Worm (Caenorhabditis elegans) whole organism, L4 larva: ENCODE data around the gene mtx-2.

Experiments
- F37D6.2 ChIP-seq: sonication (generic microtip); optimal IDR thresholded peaks from 2 replicates; lab custom pipeline; 2016; ENCODE audit warnings: mild to moderate bottlenecking, missing genetic modification characterization, missing compliant biosample characterization
- F49E8.2 ChIP-seq: sonication (generic microtip); optimal IDR thresholded peaks from 2 replicates; lab custom pipeline; 2016; ENCODE audit warnings: missing compliant biosample characterization, mild to moderate bottlenecking, missing genetic modification characterization, borderline replicate concordance
- T26A8.4 ChIP-seq: fragments of 200-800 bp; sonication (Bioruptor generic); IDR thresholded peaks from 2 replicates; pipeline ENCODE4 v1.3.6; 2022; ENCODE audit warnings: missing genetic modification characterization, missing compliant biosample characterization
- Y48G9A.11 ChIP-seq: fragments of 200-800 bp; sonication (Bioruptor generic); IDR thresholded peaks from 2 replicates; pipeline ENCODE4 v1.3.6; 2022; ENCODE audit warnings: missing genetic modification reagents, missing genetic modification characterization, missing compliant biosample characterization
- Y5F2A.4 ChIP-seq: fragments of 200-800 bp; sonication (Bioruptor generic); optimal IDR thresholded peaks from 2 replicates; lab custom pipeline; 2018; ENCODE audit warnings: mild to moderate bottlenecking, missing genetic modification characterization, missing compliant biosample characterization
- Y75B8A.6 ChIP-seq: fragments of 200-800 bp; sonication (Bioruptor generic); IDR thresholded peaks from 2 replicates; pipeline ENCODE4 v1.3.6; 2022; ENCODE audit warnings: missing genetic modification reagents, missing genetic modification characterization, missing compliant biosample characterization
- ZK546.5 ChIP-seq, 2 experiments: sonication (generic microtip); optimal IDR thresholded peaks; 2 replicates each; lab custom pipeline; 2017; ENCODE audit warnings: missing biosample characterization in 2 of 2, missing genetic modification characterization in 2 of 2
- aha-1 ChIP-seq: fragments of 150-350 bp; peaks from one replicate; lab custom pipeline; 2014; ENCODE audit warnings: missing biosample characterization, missing genetic modification characterization
- ama-1 ChIP-seq: fragments of 150-350 bp; optimal IDR thresholded peaks from 2 replicates; lab custom pipeline; 2014; ENCODE audit warnings: inconsistent platforms, mixed read lengths
- arid-1 ChIP-seq: fragments of 200-800 bp; sonication (Bioruptor generic); conservative IDR thresholded peaks from 2 replicates; pipeline ENCODE4 v1.3.6; 2022; ENCODE audit warnings: missing genetic modification reagents, missing genetic modification characterization, missing compliant biosample characterization
- ceh-28 ChIP-seq: fragments of 150-350 bp; optimal IDR thresholded peaks from 2 replicates; lab custom pipeline; 2014; ENCODE audit warnings: missing biosample characterization, missing genetic modification reagents, missing genetic modification characterization
- ceh-32 ChIP-seq: sonication (generic microtip); optimal IDR thresholded peaks from 2 replicates; lab custom pipeline; 2016; ENCODE audit warnings: mild to moderate bottlenecking, missing genetic modification characterization, missing compliant biosample characterization; ENCODE audit not compliant: poor library complexity
- ceh-44 ChIP-seq: fragments of 200-800 bp; sonication (Bioruptor generic); IDR thresholded peaks from 2 replicates; pipeline ENCODE4 v1.3.6; 2022; ENCODE audit warnings: missing genetic modification reagents, missing genetic modification characterization, missing compliant biosample characterization
- ceh-82 ChIP-seq: sonication (generic microtip); optimal IDR thresholded peaks from 2 replicates; lab custom pipeline; 2017; ENCODE audit warnings: missing biosample characterization, missing genetic modification characterization
- ctbp-1 ChIP-seq: fragments of 200-800 bp; sonication (Bioruptor generic); IDR thresholded peaks from 2 replicates; pipeline ENCODE4 v1.3.6; 2022; ENCODE audit warnings: missing genetic modification reagents, missing genetic modification characterization, missing compliant biosample characterization
- daf-12 ChIP-seq: fragments of 150-350 bp; optimal IDR thresholded peaks from 2 replicates; lab custom pipeline; 2014; ENCODE audit warnings: missing biosample characterization, missing genetic modification reagents, missing genetic modification characterization
- daf-16 ChIP-seq, 3 experiments: sonication (generic microtip); optimal IDR thresholded peaks; 2 replicates each; lab custom pipeline; 2016 to 2017; ENCODE audit warnings: missing genetic modification characterization in 3 of 3, missing genetic modification reagents in 3 of 3, mild to moderate bottlenecking in 2 of 3, missing compliant biosample characterization in 2 of 3, missing biosample characterization in 1 of 3, moderate library complexity in 1 of 3
- daf-19 ChIP-seq: fragments of 200-800 bp; sonication (Bioruptor generic); conservative IDR thresholded peaks from 2 replicates; pipeline ENCODE4 v1.3.6; 2022; ENCODE audit warnings: missing genetic modification characterization, missing compliant biosample characterization
- daf-8 ChIP-seq: fragments of 200-800 bp; sonication (Bioruptor generic); IDR thresholded peaks from 2 replicates; pipeline ENCODE4 v1.3.6; 2022; ENCODE audit warnings: missing genetic modification characterization, missing compliant biosample characterization
- dmd-6 ChIP-seq: fragments of 200-800 bp; sonication (Bioruptor generic); IDR thresholded peaks from 2 replicates; pipeline ENCODE4 v1.3.6; 2022; ENCODE audit warnings: missing genetic modification reagents, missing genetic modification characterization, missing compliant biosample characterization
- dmd-9 ChIP-seq: fragments of 200-800 bp; sonication (Bioruptor generic); IDR thresholded peaks from 2 replicates; pipeline ENCODE4 v1.3.6; 2022; ENCODE audit warnings: missing genetic modification reagents, missing genetic modification characterization, missing compliant biosample characterization
- duxl-1 ChIP-seq: sonication (generic microtip); optimal IDR thresholded peaks from 2 replicates; lab custom pipeline; 2016; ENCODE audit warnings: mild to moderate bottlenecking, missing genetic modification characterization, moderate library complexity, missing compliant biosample characterization; ENCODE audit not compliant: poor library complexity
- egl-27 ChIP-seq: sonication (generic microtip); optimal IDR thresholded peaks from 3 replicates; lab custom pipeline; 2017; ENCODE audit warnings: missing biosample characterization, missing genetic modification reagents, missing genetic modification characterization
- egl-43 ChIP-seq: fragments of 200-800 bp; sonication (Bioruptor generic); IDR thresholded peaks from 2 replicates; pipeline ENCODE4 v1.3.6; 2022; ENCODE audit warnings: missing genetic modification reagents, missing genetic modification characterization, missing compliant biosample characterization
- fkh-10 ChIP-seq: fragments of 150-350 bp; optimal IDR thresholded peaks from 2 replicates; lab custom pipeline; 2014; ENCODE audit warnings: missing biosample characterization, missing genetic modification reagents, missing genetic modification characterization
- hlh-11 ChIP-seq: fragments of 200-800 bp; sonication (Bioruptor generic); optimal IDR thresholded peaks from 2 replicates; lab custom pipeline; 2018; ENCODE audit warnings: mild to moderate bottlenecking, missing genetic modification characterization, missing compliant biosample characterization
- hlh-30 ChIP-seq: sonication (generic microtip); optimal IDR thresholded peaks from 2 replicates; lab custom pipeline; 2017; ENCODE audit warnings: antibody characterized with exemption, mild to moderate bottlenecking, missing genetic modification characterization, missing compliant biosample characterization; ENCODE audit not compliant: insufficient read depth
- lim-7 ChIP-seq: fragments of 200-800 bp; sonication (Bioruptor generic); IDR thresholded peaks from 2 replicates; pipeline ENCODE4 v1.3.6; 2022; ENCODE audit warnings: missing genetic modification characterization, missing compliant biosample characterization
- lin-38 ChIP-seq: fragments of 200-800 bp; sonication (Bioruptor generic); IDR thresholded peaks from 2 replicates; pipeline ENCODE4 v1.3.6; 2022; ENCODE audit warnings: missing genetic modification reagents, missing genetic modification characterization, missing compliant biosample characterization
- lin-39 ChIP-seq: fragments of 150-350 bp; optimal IDR thresholded peaks from 2 replicates; lab custom pipeline; 2014; ENCODE audit warnings: missing biosample characterization, missing genetic modification reagents, missing genetic modification characterization
- lsy-2 ChIP-seq, 2 experiments: fragments of 150-350 bp in 1 of 2; sonication (generic microtip) in 1 of 2; optimal IDR thresholded peaks; 2 replicates each; lab custom pipeline; 2014 to 2017; ENCODE audit warnings: missing biosample characterization in 2 of 2, missing genetic modification characterization in 2 of 2
- madf-9 ChIP-seq: fragments of 200-800 bp; sonication (Bioruptor generic); conservative IDR thresholded peaks from 2 replicates; pipeline ENCODE4 v1.3.6; 2022; ENCODE audit warnings: missing genetic modification reagents, missing genetic modification characterization, missing compliant biosample characterization
- mdl-1 ChIP-seq, 2 experiments: fragments of 150-350 bp in 1 of 2; sonication (generic microtip) in 1 of 2; optimal IDR thresholded peaks; 2 replicates each; lab custom pipeline; 2014 to 2017; ENCODE audit warnings: missing biosample characterization in 2 of 2, missing genetic modification characterization in 2 of 2
- mep-1 ChIP-seq: fragments of 150-350 bp; sonication (generic microtip); optimal IDR thresholded peaks from 3 replicates; lab custom pipeline; 2014; ENCODE audit warnings: missing biosample characterization, missing genetic modification characterization
- mes-2 ChIP-seq: sonication (generic microtip); optimal IDR thresholded peaks from 2 replicates; lab custom pipeline; 2016; ENCODE audit warnings: missing genotype, mild to moderate bottlenecking, missing genetic modification characterization, missing compliant biosample characterization; ENCODE audit not compliant: poor library complexity, severe bottlenecking
- nhr-10 ChIP-seq: fragments of 150-350 bp; optimal IDR thresholded peaks from 2 replicates; lab custom pipeline; 2014; ENCODE audit warnings: missing biosample characterization, missing genetic modification characterization
- nhr-102 ChIP-seq: sonication (generic microtip); optimal IDR thresholded peaks from 2 replicates; lab custom pipeline; 2016; ENCODE audit warnings: mild to moderate bottlenecking, missing genetic modification characterization, moderate library complexity, missing compliant biosample characterization
- nhr-11 ChIP-seq: fragments of 150-350 bp; optimal IDR thresholded peaks from 2 replicates; lab custom pipeline; 2014; ENCODE audit warnings: missing biosample characterization, missing genetic modification characterization
- nhr-6 ChIP-seq: fragments of 150-350 bp; optimal IDR thresholded peaks from 2 replicates; lab custom pipeline; 2014; ENCODE audit warnings: missing biosample characterization, missing genetic modification characterization
- nhr-76 ChIP-seq: fragments of 150-350 bp; optimal IDR thresholded peaks from 2 replicates; lab custom pipeline; 2014; ENCODE audit warnings: missing biosample characterization, missing genetic modification characterization
- php-3 ChIP-seq: fragments of 200-800 bp; sonication (Bioruptor generic); IDR thresholded peaks from 2 replicates; pipeline ENCODE4 v1.3.6; 2022; ENCODE audit warnings: missing genetic modification reagents, missing genetic modification characterization, missing compliant biosample characterization
- spr-1 ChIP-seq: sonication (generic microtip); optimal IDR thresholded peaks from 2 replicates; lab custom pipeline; 2016; ENCODE audit warnings: mild to moderate bottlenecking, missing genetic modification characterization, missing compliant biosample characterization
- spr-3 ChIP-seq: fragments of 200-800 bp; sonication (Bioruptor generic); optimal IDR thresholded peaks from 2 replicates; lab custom pipeline; 2018; ENCODE audit warnings: mild to moderate bottlenecking, missing genetic modification characterization, missing compliant biosample characterization
- unc-130 ChIP-seq: sonication (generic microtip); optimal IDR thresholded peaks from 2 replicates; lab custom pipeline; 2016; ENCODE audit warnings: missing genetic modification reagents, missing genetic modification characterization, missing compliant biosample characterization
- vab-7 ChIP-seq: fragments of 200-800 bp; sonication (Bioruptor generic); IDR thresholded peaks from 2 replicates; pipeline ENCODE4 v1.3.6; 2022; ENCODE audit warnings: missing genetic modification reagents, missing genetic modification characterization, missing compliant biosample characterization
- zfp-2 ChIP-seq: sonication (generic microtip); optimal IDR thresholded peaks from 2 replicates; lab custom pipeline; 2016; ENCODE audit warnings: mild to moderate bottlenecking, missing genetic modification characterization, missing compliant biosample characterization
- zfp-3 ChIP-seq: fragments of 200-800 bp; sonication (Bioruptor generic); conservative IDR thresholded peaks from 2 replicates; pipeline ENCODE4 v1.3.6; 2022; ENCODE audit warnings: missing genetic modification reagents, missing genetic modification characterization, missing compliant biosample characterization

mtx-2 gene

ce11 chrIII:7724433-7724832 lies 39.0 kb downstream of the mtx-2 start:
- TF ChIP-seq mep-1: peak; percentile 23
- TF ChIP-seq lim-7 (GFP tag; lab: Robert Waterston, UW): 0 out of 2 replicates have a peak, but pooled peaks have one; percentile 6
- no peak for TF ChIP-seq duxl-1
- TF ChIP-seq hlh-30: peak; percentile 13
- peak; percentile 36 for TF ChIP-seq dmd-6 (GFP tag; lab: Robert Waterston, UW)
- TF ChIP-seq madf-9 (GFP tag; lab: Robert Waterston, UW): no peak
- no peak for TF ChIP-seq daf-12
- no peak for TF ChIP-seq unc-130 (GFP tag; lab: Kevin White, UChicago)
- TF ChIP-seq daf-8 (GFP tag; lab: Robert Waterston, UW): no peak
- 0 out of 2 replicates have a peak, but pooled peaks have one; percentile 8 for TF ChIP-seq T26A8.4 (GFP tag; lab: Robert Waterston, UW)
- no peak for TF ChIP-seq spr-1 (tag; lab: Kevin White, UChicago)
- TF ChIP-seq daf-19 (GFP tag; lab: Robert Waterston, UW): no peak
- TF ChIP-seq ama-1 (lab: Kevin White, UChicago): no peak
- peak in 1 of 2 experiments; percentile 37 for TF ChIP-seq mdl-1 (tag; optimal IDR thresholded peaks at IDR 0.05; lab: Kevin White, UChicago)
- peak; percentile 23 for TF ChIP-seq hlh-11 (tag; lab: Kevin White, UChicago)
- peak in 1 of 2 experiments; percentile 24 for TF ChIP-seq lsy-2 (tag; optimal IDR thresholded peaks at IDR 0.05; lab: Kevin White, UChicago)
- TF ChIP-seq mes-2 (tag; lab: Kevin White, UChicago): peak; percentile 36
- TF ChIP-seq ceh-32: peak; percentile 2
- peak; percentile 52 for TF ChIP-seq ctbp-1 (GFP tag; lab: Robert Waterston, UW)
- TF ChIP-seq egl-43 (GFP tag; lab: Robert Waterston, UW): no peak
- TF ChIP-seq aha-1: peak; percentile 96
- 0 out of 2 replicates have a peak, but pooled peaks have one; percentile 30 for TF ChIP-seq zfp-3 (GFP tag; lab: Robert Waterston, UW)
- TF ChIP-seq, all 104 proteins: peak for 13

- peak; percentile 57 for TF ChIP-seq hlh-11 (tag; lab: Kevin White, UChicago)
- no peak for TF ChIP-seq nhr-10 (tag; lab: Kevin White, UChicago)
- no peak for TF ChIP-seq nhr-6 (tag; lab: Kevin White, UChicago)
- peak; percentile 38 for TF ChIP-seq ama-1 (lab: Kevin White, UChicago)
- 0 out of 2 replicates have a peak, but pooled peaks have one; percentile 23 for TF ChIP-seq dmd-6 (GFP tag; lab: Robert Waterston, UW)
- TF ChIP-seq nhr-102 (tag; lab: Kevin White, UChicago): no peak
- TF ChIP-seq F49E8.2 (tag; lab: Kevin White, UChicago): no peak
- no peak for TF ChIP-seq Y48G9A.11 (GFP tag; lab: Robert Waterston, UW)
- no peak for TF ChIP-seq Y5F2A.4
- TF ChIP-seq spr-3 (GFP tag; lab: Kevin White, UChicago): no peak
- no peak for TF ChIP-seq nhr-11 (tag; lab: Kevin White, UChicago)
- peak; percentile 9 for TF ChIP-seq nhr-76 (tag; lab: Kevin White, UChicago)
- TF ChIP-seq fkh-10 (GFP tag; lab: Kevin White, UChicago): peak; percentile 72
- TF ChIP-seq mep-1: peak; percentile 65
- TF ChIP-seq ceh-82: no peak
- no peak for TF ChIP-seq ZK546.5 (tag; optimal IDR thresholded peaks at IDR 0.05; lab: Kevin White, UChicago)
- no peak for TF ChIP-seq unc-130 (GFP tag; lab: Kevin White, UChicago)
- no peak for TF ChIP-seq ceh-28 (tag; lab: Kevin White, UChicago)
- no peak for TF ChIP-seq arid-1
- TF ChIP-seq Y75B8A.6 (GFP tag; lab: Robert Waterston, UW): 0 out of 2 replicates have a peak, but pooled peaks have one; percentile 10
- no peak for TF ChIP-seq vab-7 (GFP tag; lab: Robert Waterston, UW)
- no peak for TF ChIP-seq zfp-2 (tag; lab: Kevin White, UChicago)
- TF ChIP-seq lin-38 (GFP tag; lab: Robert Waterston, UW): no peak
- TF ChIP-seq ceh-32: no peak
- TF ChIP-seq daf-19 (GFP tag; lab: Robert Waterston, UW): no peak
- TF ChIP-seq daf-16 (GFP tag; optimal IDR thresholded peaks at IDR 0.05; lab: Kevin White, UChicago): peak in 1 of 2 experiments; percentile 70
- TF ChIP-seq daf-16 (tag; optimal IDR thresholded peaks at IDR 0.05; lab: Kevin White, UChicago): no peak
- TF ChIP-seq lin-39 (tag; lab: Kevin White, UChicago): no peak
- no peak for TF ChIP-seq ceh-44 (GFP tag; lab: Robert Waterston, UW)
- no peak for TF ChIP-seq egl-27 (tag; lab: Kevin White, UChicago)
- no peak for TF ChIP-seq php-3 (GFP tag; lab: Robert Waterston, UW)
- TF ChIP-seq F37D6.2 (tag; lab: Kevin White, UChicago): no peak
- TF ChIP-seq dmd-9 (GFP tag; lab: Robert Waterston, UW): no peak
These were observed 39.9 kb downstream of the mtx-2 start for ce11 chrIII:7723412-7724068.
